Worm (Caenorhabditis elegans) whole organism, mixed stage, embryonic: ENCODE results near the gene hrg-3.

Experiments used
- cnd-1 ChIP-seq: fragments of 200-800 bp; sonication (Bioruptor generic); optimal IDR thresholded peaks from 2 replicates; lab custom pipeline; 2018; ENCODE audit warnings: mild to moderate bottlenecking, missing genetic modification characterization, missing compliant biosample characterization
- elt-1 ChIP-seq: sonication (generic microtip); optimal IDR thresholded peaks from 2 replicates; lab custom pipeline; 2017; ENCODE audit warnings: missing genetic modification characterization, mild to moderate bottlenecking, missing compliant biosample characterization, antibody characterized with exemption, moderate library complexity, borderline replicate concordance; ENCODE audit not compliant: insufficient read depth
- elt-3 ChIP-seq: fragments of 150-350 bp; optimal IDR thresholded peaks from 2 replicates; lab custom pipeline; 2014; ENCODE audit warnings: missing biosample characterization, missing genetic modification characterization
- mep-1 ChIP-seq: fragments of 150-350 bp; optimal IDR thresholded peaks from 2 replicates; lab custom pipeline; 2017; ENCODE audit warnings: missing biosample characterization, missing genetic modification reagents, missing genetic modification characterization, inconsistent platforms
- nhr-237 ChIP-seq: fragments of 150-350 bp; optimal IDR thresholded peaks from 2 replicates; lab custom pipeline; 2014; ENCODE audit warnings: missing biosample characterization, missing genetic modification characterization
- nhr-76 ChIP-seq: sonication (generic microtip); optimal IDR thresholded peaks from 2 replicates; lab custom pipeline; 2017; ENCODE audit warnings: missing biosample characterization, missing genetic modification characterization
- pha-4 ChIP-seq: fragments of 150-350 bp; optimal IDR thresholded peaks from 2 replicates; lab custom pipeline; 2018; ENCODE audit warnings: missing biosample characterization, missing genetic modification reagents, missing genetic modification characterization
- unc-62 ChIP-seq: fragments of 150-350 bp; optimal IDR thresholded peaks from 2 replicates; lab custom pipeline; 2014; ENCODE audit warnings: missing biosample characterization, missing genetic modification reagents, missing genetic modification characterization

ce11 chrV:9763759-9764158 lies 7.5 kb downstream of the hrg-3 start:
- TF ChIP-seq elt-3 = no peak
- TF ChIP-seq mep-1 (tag; lab: Kevin White, UChicago) = no peak
- TF ChIP-seq cnd-1 (tag; lab: Kevin White, UChicago) = no peak
- no peak for TF ChIP-seq elt-1 (tag; lab: Kevin White, UChicago)
- no peak for TF ChIP-seq nhr-237 (tag; lab: Kevin White, UChicago)
- TF ChIP-seq nhr-76 = no peak
- TF ChIP-seq unc-62 (GFP tag; lab: Kevin White, UChicago) = no peak
- no peak for TF ChIP-seq pha-4 (tag; lab: Kevin White, UChicago)
